Worm (Caenorhabditis elegans): ENCODE measurements around the gene F58F9.1.
"Not testable (repeated sequence)": the region's sequence is repeated elsewhere in the genome, so short reads cannot be mapped to it uniquely, and the experiment has no call there.

Gene F58F9.1

DNA sequence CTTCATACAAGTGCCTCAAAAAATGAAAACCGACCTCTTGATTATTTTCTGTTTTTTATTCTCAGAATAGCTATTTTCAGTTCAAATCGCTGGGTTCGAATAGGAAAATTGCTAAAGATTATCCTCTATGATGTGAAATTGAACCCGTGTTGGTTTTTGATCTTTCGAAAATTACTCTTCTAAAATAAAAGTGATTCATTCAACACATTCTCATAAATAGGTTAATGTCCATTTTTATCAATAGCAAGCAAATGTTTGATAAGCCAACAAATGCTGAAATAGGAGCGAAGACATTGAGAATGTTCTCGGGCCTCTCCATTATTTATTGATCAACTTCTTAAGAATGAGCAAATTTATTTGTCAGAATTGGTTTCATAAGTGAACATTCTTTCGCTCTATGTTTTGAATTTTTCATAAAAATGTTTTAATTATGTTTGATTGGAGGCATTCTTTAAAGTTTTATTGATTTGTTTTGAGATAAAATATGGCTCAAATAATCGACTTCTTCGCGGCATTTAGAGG, 16.8 kb upstream of the F58F9.1 start, which contains the start of gene F58F9.3:
Gene F58F9.3, plus strand, starts transcription at position 472 of the 522 bp plus-strand sequence.
- TF ChIP-seq him-1 (tag; optimal IDR thresholded peaks at IDR 0.05) (no peak), dao-5 (tag; optimal IDR thresholded peaks at IDR 0.05) (no peak), W03F9.2 (tag; optimal IDR thresholded peaks at IDR 0.05) (no peak)

DNA sequence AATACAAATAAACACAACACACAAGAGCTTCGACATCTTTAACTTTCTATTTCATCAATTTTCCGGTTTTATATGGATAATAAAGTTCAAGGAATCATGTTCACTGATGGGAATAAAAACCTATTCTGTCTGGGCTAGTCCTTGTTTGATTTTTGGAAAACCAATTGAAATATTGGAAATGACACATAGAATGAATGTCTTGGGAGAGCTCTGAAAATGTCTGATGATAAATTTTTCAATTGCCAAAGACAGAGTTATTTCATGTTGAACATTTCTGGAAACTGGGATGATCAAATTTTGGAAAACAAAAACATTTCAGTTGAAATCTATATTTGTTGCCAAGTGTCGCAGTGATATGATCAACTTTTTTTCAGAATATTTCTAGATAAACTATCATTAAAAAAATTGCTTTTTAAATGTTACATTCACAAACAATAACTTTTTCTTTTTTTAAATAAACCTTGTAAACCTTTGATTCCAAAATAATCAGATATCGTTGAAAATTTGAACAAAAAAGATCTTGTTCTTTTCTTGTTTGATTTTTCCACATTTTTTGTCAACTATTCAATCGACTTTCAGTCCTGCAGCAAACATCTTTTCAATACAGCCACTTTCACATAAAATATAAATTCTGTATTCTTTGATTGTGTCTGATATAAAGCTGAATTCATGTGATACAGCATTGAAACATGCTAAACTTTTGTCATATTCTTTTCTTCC, 12.0 kb upstream of the F58F9.1 start, which contains the start of the genes F58F9.6 and F58F9.8:
Gene F58F9.6, minus strand, starts transcription at position 101 of the 720 bp plus-strand sequence.
Gene F58F9.8, plus strand, starts transcription at position 670 of the 720 bp plus-strand sequence.
- no peak for TF ChIP-seq dao-5 (tag; optimal IDR thresholded peaks at IDR 0.05)
- TF ChIP-seq him-1 (tag; optimal IDR thresholded peaks at IDR 0.05), result no peak
- no peak for TF ChIP-seq W03F9.2 (tag; optimal IDR thresholded peaks at IDR 0.05)

DNA sequence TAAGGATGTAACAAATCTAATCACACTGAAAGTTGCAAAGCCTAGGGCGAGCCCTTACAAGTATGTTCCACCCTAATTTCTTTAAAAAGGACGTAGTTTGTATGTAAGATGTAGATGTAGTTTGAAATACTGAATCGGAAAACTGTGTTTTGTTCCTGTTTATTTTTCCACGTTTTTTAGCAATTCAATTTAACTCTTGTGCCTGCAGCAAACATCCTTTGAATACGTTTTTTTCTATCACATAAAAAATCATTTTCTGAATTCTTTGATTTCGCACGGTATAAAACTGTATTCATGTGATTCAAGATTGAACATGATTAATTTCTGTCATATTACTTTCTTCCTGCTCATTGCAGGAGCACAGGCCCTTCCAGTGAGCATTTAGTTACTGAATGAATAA, 9.6 kb upstream of the F58F9.1 start, which contains the start of gene F58F9.9:
Gene F58F9.9, plus strand, starts transcription at position 301 of the 400 bp plus-strand sequence.
- TF ChIP-seq dao-5 (tag; optimal IDR thresholded peaks at IDR 0.05), result no peak
- TF ChIP-seq him-1 (tag; optimal IDR thresholded peaks at IDR 0.05), result no peak
- TF ChIP-seq W03F9.2 (tag; optimal IDR thresholded peaks at IDR 0.05), result no peak

DNA sequence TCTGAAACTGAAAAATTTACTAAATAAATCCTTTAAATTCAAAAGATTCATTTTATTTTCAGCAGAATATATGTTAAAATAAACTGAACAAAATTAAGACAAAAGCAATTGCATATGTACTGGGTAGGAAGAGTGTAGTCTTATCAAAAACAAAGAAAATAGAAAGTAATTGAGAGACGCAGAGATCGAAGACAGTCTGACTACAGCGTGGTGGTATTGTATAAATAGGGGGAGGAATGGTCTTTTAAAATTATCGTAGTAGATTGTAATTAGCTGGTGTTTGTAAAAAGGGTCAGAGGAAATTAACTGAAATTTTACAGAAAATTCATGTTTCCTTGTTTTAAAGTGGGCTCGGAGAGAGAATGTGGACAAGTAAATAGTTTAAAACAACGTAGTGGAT, 1.2 kb upstream of the F58F9.1 start, which contains the start of gene acox-3:
Gene acox-3, minus strand, starts transcription at position 7 of the 400 bp plus-strand sequence.
- no peak for TF ChIP-seq him-1 (tag; optimal IDR thresholded peaks at IDR 0.05)
- TF ChIP-seq W03F9.2 (tag; optimal IDR thresholded peaks at IDR 0.05), result no peak
- TF ChIP-seq dao-5 (tag; optimal IDR thresholded peaks at IDR 0.05), result no peak

DNA sequence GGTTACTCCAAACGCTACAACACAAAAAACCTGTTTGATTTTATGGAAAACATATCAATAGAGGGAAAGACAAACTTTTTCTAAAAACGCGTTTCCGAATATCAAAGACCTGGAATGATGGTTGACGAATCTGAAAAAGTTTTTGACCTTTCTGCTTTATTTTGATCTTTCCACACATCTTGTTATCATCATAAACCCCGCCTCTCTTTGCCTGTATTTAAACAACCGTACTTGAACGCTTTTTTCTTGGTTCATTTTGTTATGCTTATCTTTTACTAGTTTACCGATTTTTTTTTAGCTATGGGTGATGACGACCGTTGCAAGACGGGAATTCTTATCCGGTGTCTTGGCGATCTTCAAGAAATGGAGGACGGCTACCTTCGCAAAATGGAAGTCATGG, 3.4 kb downstream of the F58F9.1 start, which contains the start of gene T13A10.2:
Gene T13A10.2, plus strand, starts transcription at position 301 of the 400 bp plus-strand sequence.
- not testable (repeated sequence) for TF ChIP-seq W03F9.2, dao-5, him-1 (tag; optimal IDR thresholded peaks at IDR 0.05)

DNA sequence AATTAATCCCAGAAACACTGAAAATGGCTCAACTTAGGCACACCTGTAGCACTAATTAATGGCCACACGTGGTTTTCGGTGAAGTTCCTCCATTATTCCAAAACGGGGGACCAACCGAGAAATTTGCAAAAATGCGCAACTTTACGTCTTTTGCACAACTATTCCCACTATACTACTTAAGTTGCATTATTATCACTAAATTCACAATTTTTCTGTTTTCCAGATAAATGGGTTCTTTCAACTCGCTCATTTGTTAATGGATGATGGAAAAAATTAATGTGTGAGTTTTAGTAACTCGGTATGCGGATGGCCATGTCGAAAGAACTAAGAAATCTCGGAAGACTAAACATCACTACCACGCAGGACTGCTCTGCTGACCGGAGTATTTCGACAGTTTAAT, 5.0 kb downstream of the F58F9.1 start, which contains the start of gene T13A10.64:
Gene T13A10.64, plus strand, starts transcription at position 301 of the 400 bp plus-strand sequence.
- TF ChIP-seq W03F9.2 (tag; optimal IDR thresholded peaks at IDR 0.05) (no peak), him-1 (tag; optimal IDR thresholded peaks at IDR 0.05) (no peak), dao-5 (tag; optimal IDR thresholded peaks at IDR 0.05) (no peak)

DNA sequence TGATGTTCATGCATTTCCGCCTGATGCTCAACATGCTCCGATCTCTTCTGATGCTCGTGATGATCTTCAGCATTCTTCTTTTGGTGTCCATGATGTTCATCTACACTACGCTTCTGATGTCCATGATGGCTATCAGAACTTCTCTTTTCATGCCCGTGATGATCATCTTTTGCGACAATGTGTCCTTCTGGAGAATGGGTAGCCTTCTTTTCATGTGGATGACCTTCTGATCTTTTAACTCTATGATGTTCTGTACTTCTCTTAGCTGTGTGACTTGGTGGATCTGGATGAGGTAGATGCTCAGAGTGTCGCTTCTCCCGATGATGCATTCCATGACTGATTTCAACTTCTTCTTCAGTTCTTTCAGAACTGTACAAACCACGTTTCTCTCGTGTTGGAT, 9.3 kb downstream of the F58F9.1 start:
- no peak for TF ChIP-seq W03F9.2 (tag; optimal IDR thresholded peaks at IDR 0.05)
- TF ChIP-seq him-1 (tag; optimal IDR thresholded peaks at IDR 0.05), result no peak
- TF ChIP-seq dao-5 (tag; optimal IDR thresholded peaks at IDR 0.05), result no peak

DNA sequence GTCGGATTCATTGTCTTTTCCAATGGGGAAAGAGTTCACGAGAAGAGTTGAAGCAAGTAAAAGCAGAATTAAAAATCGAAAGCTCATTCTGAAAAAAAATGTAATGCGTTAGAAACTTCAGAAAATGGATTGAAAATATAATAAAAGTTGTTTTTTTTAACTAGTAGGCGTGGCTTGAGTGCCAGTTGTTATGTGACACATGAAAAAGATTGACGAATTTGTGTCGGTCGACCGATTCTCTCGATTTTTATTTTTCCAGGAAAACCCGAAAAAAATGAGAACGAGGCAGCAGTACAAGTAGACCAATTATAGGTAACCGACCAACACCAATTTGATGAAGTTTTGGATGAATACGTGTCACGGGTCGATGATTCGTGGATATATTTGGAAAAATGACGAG, 10.1 kb downstream of the F58F9.1 start, which contains the start of gene nlp-16:
Gene nlp-16, minus strand, starts transcription at position 101 of the 400 bp plus-strand sequence.
- TF ChIP-seq dao-5 (tag; optimal IDR thresholded peaks at IDR 0.05) (no peak), him-1 (tag; optimal IDR thresholded peaks at IDR 0.05) (no peak), W03F9.2 (tag; optimal IDR thresholded peaks at IDR 0.05) (no peak)

DNA sequence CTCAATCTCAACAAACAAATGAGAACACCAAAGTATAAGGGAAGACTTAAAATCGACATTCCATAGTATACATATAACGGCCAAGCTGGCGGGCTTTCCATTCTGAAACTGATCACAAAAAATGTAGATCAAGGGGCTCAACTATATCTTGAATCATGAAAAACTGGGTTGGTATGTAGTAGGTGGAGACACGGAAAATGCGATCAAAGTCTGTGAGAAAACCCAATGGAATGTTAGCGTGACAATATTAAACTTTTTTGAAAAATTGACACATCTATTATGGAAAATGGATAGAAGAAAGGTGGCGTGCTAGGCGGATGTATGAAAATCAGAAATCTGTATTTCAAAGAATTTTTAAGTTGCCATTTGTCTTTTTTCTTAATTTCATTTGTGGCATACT, 13.6 kb downstream of the F58F9.1 start, which contains the start of gene srv-28:
Gene srv-28, minus strand, starts transcription at position 101 of the 400 bp plus-strand sequence.
- TF ChIP-seq W03F9.2 (tag; optimal IDR thresholded peaks at IDR 0.05) (no peak), him-1 (tag; optimal IDR thresholded peaks at IDR 0.05) (no peak), dao-5 (tag; optimal IDR thresholded peaks at IDR 0.05) (no peak)

DNA sequence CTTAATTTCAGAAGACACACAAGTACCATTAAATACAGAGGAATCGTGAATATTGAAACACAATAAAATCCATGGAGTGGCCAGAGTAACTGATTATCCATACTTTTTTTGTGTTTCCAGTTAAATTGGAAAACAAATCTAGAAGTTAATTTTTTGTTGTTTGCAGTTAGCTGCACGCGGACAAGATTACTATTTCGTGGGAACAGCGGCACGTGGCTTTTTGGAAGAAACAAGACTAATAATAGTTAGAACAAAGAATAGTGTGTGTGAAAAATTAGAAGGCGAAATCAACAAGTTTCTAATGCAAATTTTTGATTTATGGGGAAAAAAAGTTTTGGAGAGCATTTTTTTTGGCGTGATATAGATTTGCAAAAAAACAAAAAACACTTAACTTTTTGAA, 16.9 kb downstream of the F58F9.1 start, which contains the start of gene srv-29:
Gene srv-29, minus strand, starts transcription at position 101 of the 400 bp plus-strand sequence.
- TF ChIP-seq W03F9.2 (tag; optimal IDR thresholded peaks at IDR 0.05), result no peak
- no peak for TF ChIP-seq dao-5 (tag; optimal IDR thresholded peaks at IDR 0.05)
- no peak for TF ChIP-seq him-1 (tag; optimal IDR thresholded peaks at IDR 0.05)

DNA sequence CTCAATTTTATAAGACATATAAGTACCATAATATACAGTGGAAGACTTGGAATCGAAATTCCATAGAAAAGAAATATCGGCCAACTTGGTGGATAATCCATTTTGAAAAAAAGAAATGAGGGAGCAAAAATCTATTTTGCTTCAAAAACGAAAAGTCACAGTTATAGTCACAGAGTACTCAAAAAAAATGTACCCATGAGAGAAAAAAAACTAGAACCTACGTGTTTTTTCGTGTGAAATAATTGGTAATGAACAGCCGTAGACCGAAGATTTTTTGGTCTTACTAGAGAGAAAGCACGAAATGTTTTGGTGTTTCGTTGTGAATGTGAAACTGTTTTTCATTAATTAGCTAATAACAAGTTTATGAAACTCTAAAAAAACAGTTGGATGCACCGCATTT, 19.7 kb downstream of the F58F9.1 start, which contains the start of gene srv-30:
Gene srv-30, minus strand, starts transcription at position 101 of the 400 bp plus-strand sequence.
- no peak for TF ChIP-seq W03F9.2 (tag; optimal IDR thresholded peaks at IDR 0.05)
- TF ChIP-seq him-1 (tag; optimal IDR thresholded peaks at IDR 0.05), result no peak

DNA sequence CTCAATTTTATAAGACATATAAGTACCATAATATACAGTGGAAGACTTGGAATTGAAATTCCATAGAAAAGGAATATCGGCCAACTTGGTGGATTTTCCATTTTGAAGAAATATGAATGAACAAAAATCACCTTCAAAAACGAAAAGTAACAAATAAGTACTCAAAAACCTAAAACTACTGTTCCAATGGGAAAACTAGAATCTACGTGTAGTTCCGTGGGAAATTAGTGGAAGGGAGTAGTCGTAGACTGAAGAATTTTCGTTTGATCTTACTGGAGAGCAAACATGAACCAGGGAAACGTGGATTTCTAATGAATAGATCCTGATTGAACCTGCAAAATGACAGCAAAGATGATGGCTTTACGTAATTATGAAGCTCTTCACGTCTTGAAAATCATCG, 22.3 kb downstream of the F58F9.1 start, which contains the start of gene srv-31:
Gene srv-31, minus strand, starts transcription at position 101 of the 400 bp plus-strand sequence.
- no peak for TF ChIP-seq him-1 (tag; optimal IDR thresholded peaks at IDR 0.05)
- TF ChIP-seq dao-5 (tag; optimal IDR thresholded peaks at IDR 0.05), result no peak
- no peak for TF ChIP-seq W03F9.2 (tag; optimal IDR thresholded peaks at IDR 0.05)

DNA sequence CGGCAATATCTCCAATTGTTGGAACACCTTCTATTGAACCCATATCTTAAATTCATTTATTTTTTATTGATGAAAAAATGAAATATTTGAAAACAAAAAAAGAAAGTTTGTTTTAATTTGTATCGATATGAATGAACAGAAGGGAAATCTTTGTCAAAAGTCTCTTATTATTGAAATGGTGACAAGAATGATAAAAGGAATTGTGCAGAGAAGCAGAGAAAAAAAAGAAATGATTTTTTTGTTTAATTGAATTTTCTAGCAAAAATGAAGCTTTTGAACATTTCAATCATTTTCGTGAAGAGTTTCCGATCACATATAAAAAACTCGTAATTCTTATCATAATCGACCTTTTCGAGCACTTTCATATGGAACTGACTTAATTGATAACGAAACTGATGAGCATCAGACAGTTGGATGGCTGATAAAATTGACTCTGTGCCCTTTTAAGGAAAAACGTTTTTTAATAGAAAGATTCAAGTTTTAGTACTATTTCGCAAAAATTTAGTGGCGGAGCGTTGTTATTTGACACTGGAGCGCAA, 26.1 kb downstream of the F58F9.1 start, which contains the start of the genes aat-4 and T13A10.1:
Gene aat-4, minus strand, starts transcription at position 51 of the 539 bp plus-strand sequence.
Gene T13A10.1, plus strand, starts transcription at position 411 of the 539 bp plus-strand sequence.
- no peak for TF ChIP-seq W03F9.2 (tag; optimal IDR thresholded peaks at IDR 0.05)
- TF ChIP-seq dao-5 (tag; optimal IDR thresholded peaks at IDR 0.05), result no peak
- TF ChIP-seq him-1 (tag; optimal IDR thresholded peaks at IDR 0.05), result no peak
